Fruit fly (Drosophila melanogaster) whole organism, embryonic: ENCODE measurements around the gene Best2.

Experiments used
- Bdp1 ChIP-seq: fragments of 200-800 bp; sonication (Bioruptor generic); optimal IDR thresholded peaks from 3 replicates; lab custom pipeline; 2016; ENCODE audit warnings: missing biosample characterization, missing genetic modification characterization
- Bgb ChIP-seq: fragments of 200-800 bp; sonication (Bioruptor generic); IDR thresholded peaks from 2 replicates; pipeline ENCODE4 v1.3.6; 2022; ENCODE audit warnings: missing biosample characterization, missing genetic modification characterization; ENCODE audit not compliant: partially characterized antibody
- CG10366 ChIP-seq: fragments of 200-800 bp; sonication (Bioruptor generic); IDR thresholded peaks from 2 replicates; pipeline ENCODE4 v1.3.6; 2022; ENCODE audit warnings: missing biosample characterization, missing genetic modification characterization
- CG10565 ChIP-seq: fragments of 200-800 bp; sonication (Bioruptor generic); optimal IDR thresholded peaks from 3 replicates; lab custom pipeline; 2016; ENCODE audit warnings: missing biosample characterization, mild to moderate bottlenecking, missing genetic modification characterization
- CG11093 ChIP-seq: fragments of 200-800 bp; sonication (Bioruptor generic); IDR thresholded peaks from 3 replicates; pipeline ENCODE4 v1.3.6; 2022; ENCODE audit warnings: missing biosample characterization, missing genetic modification characterization
- CG12942 ChIP-seq: fragments of 200-800 bp; sonication (Bioruptor generic); optimal IDR thresholded peaks from 3 replicates; lab custom pipeline; 2016; ENCODE audit warnings: missing biosample characterization, missing genetic modification characterization
- CG13123 ChIP-seq: fragments of 200-800 bp; sonication (Bioruptor generic); optimal IDR thresholded peaks from 2 replicates; lab custom pipeline; 2016; ENCODE audit warnings: missing biosample characterization, missing genetic modification characterization
- CG13624 ChIP-seq: fragments of 200-800 bp; sonication (Bioruptor generic); optimal IDR thresholded peaks from 2 replicates; lab custom pipeline; 2016; ENCODE audit warnings: missing biosample characterization, missing genetic modification characterization
- CG14014 ChIP-seq: fragments of 200-800 bp; sonication (Bioruptor generic); IDR thresholded peaks from 2 replicates; pipeline ENCODE4 v1.3.6; 2022; ENCODE audit warnings: missing biosample characterization, missing genetic modification characterization
- CG14050 ChIP-seq: fragments of 200-800 bp; sonication (Bioruptor generic); IDR thresholded peaks from 3 replicates; pipeline ENCODE4 v1.3.6; 2022; ENCODE audit warnings: missing biosample characterization, missing genetic modification characterization
- CG1529 ChIP-seq: fragments of 200-800 bp; sonication (Bioruptor generic); optimal IDR thresholded peaks from 3 replicates; lab custom pipeline; 2018; ENCODE audit warnings: missing biosample characterization, missing genetic modification characterization
- CG17385 ChIP-seq: fragments of 200-800 bp; sonication (Bioruptor generic); optimal IDR thresholded peaks from 3 replicates; lab custom pipeline; 2018; ENCODE audit warnings: missing biosample characterization, mild to moderate bottlenecking, missing genetic modification characterization
- CG2116 ChIP-seq: fragments of 200-800 bp; sonication (Bioruptor generic); optimal IDR thresholded peaks from 3 replicates; lab custom pipeline; 2018; ENCODE audit warnings: missing biosample characterization, mild to moderate bottlenecking, missing genetic modification characterization
- CG31224 ChIP-seq: fragments of 200-800 bp; sonication (Bioruptor generic); IDR thresholded peaks from 2 replicates; pipeline ENCODE4 v1.3.6; 2022; ENCODE audit warnings: missing biosample characterization, missing genetic modification characterization
- CG31365 ChIP-seq: fragments of 200-800 bp; sonication (Bioruptor generic); optimal IDR thresholded peaks from 2 replicates; lab custom pipeline; 2018; ENCODE audit warnings: missing biosample characterization, mild to moderate bottlenecking, missing genetic modification characterization
- CG31441 ChIP-seq: fragments of 200-800 bp; sonication (Bioruptor generic); IDR thresholded peaks from 2 replicates; pipeline ENCODE4 v1.3.6; 2022; ENCODE audit warnings: missing biosample characterization, missing genetic modification characterization
- CG6813 ChIP-seq: fragments of 200-800 bp; sonication (Bioruptor generic); optimal IDR thresholded peaks from 2 replicates; lab custom pipeline; 2017; ENCODE audit warnings: missing biosample characterization, missing genetic modification characterization, mild to moderate bottlenecking, moderate library complexity, missing genetic modification reagents
- CG7357 ChIP-seq: fragments of 200-800 bp; sonication (Bioruptor generic); IDR thresholded peaks from 3 replicates; pipeline ENCODE4 v1.3.6; 2022; ENCODE audit warnings: missing biosample characterization, missing genetic modification characterization
- CG7786 ChIP-seq: fragments of 200-800 bp; sonication (Bioruptor generic); optimal IDR thresholded peaks from 2 replicates; lab custom pipeline; 2016; ENCODE audit warnings: missing biosample characterization, missing genetic modification characterization
- CG9437 ChIP-seq: fragments of 200-800 bp; sonication (Bioruptor generic); optimal IDR thresholded peaks from 2 replicates; lab custom pipeline; 2018; ENCODE audit warnings: missing biosample characterization, mild to moderate bottlenecking, missing genetic modification characterization
- CG9876 ChIP-seq: fragments of 200-800 bp; sonication (Bioruptor generic); optimal IDR thresholded peaks from 2 replicates; lab custom pipeline; 2016; ENCODE audit warnings: missing biosample characterization, missing genetic modification characterization
- CTCF ChIP-seq: fragments of 200-800 bp; sonication (Bioruptor generic); optimal IDR thresholded peaks from 2 replicates; lab custom pipeline; 2017; ENCODE audit warnings: missing biosample characterization, mild to moderate bottlenecking, missing genetic modification characterization, moderate library complexity
- CkIIα-i1 ChIP-seq: fragments of 200-800 bp; sonication (Bioruptor generic); IDR thresholded peaks from 2 replicates; pipeline ENCODE4 v1.3.6; 2022; ENCODE audit warnings: missing biosample characterization, missing genetic modification characterization
- Dp ChIP-seq: fragments of 200-800 bp; sonication (Bioruptor generic); optimal IDR thresholded peaks from 2 replicates; lab custom pipeline; 2018; ENCODE audit warnings: missing biosample characterization, mild to moderate bottlenecking, missing genetic modification characterization, moderate library complexity
- GATAe ChIP-seq: fragments of 200-800 bp; sonication (Bioruptor generic); conservative IDR thresholded peaks from 2 replicates; pipeline ENCODE4 v1.3.6; 2022; ENCODE audit warnings: missing biosample characterization, missing genetic modification characterization
- Gsc ChIP-seq: fragments of 200-800 bp; sonication (Bioruptor generic); IDR thresholded peaks from 2 replicates; pipeline ENCODE4 v1.3.6; 2022; ENCODE audit warnings: missing biosample characterization, missing genetic modification characterization
- NC2β ChIP-seq: fragments of 200-800 bp; sonication (Bioruptor generic); optimal IDR thresholded peaks from 2 replicates; lab custom pipeline; 2016; ENCODE audit warnings: missing biosample characterization, missing genetic modification characterization
- Ravus ChIP-seq: fragments of 200-800 bp; sonication (Bioruptor generic); IDR thresholded peaks from 2 replicates; pipeline ENCODE4 v1.3.6; 2022; ENCODE audit warnings: missing biosample characterization, missing genetic modification characterization
- Taf1 ChIP-seq: fragments of 200-800 bp; sonication (Bioruptor generic); IDR thresholded peaks from 2 replicates; pipeline ENCODE4 v1.3.6; 2022; ENCODE audit warnings: missing biosample characterization, missing genetic modification characterization
- ab ChIP-seq: fragments of 200-800 bp; sonication (Bioruptor generic); optimal IDR thresholded peaks from 2 replicates; lab custom pipeline; 2016; ENCODE audit warnings: missing biosample characterization, missing genetic modification characterization
- al ChIP-seq: fragments of 200-800 bp; sonication (Bioruptor generic); IDR thresholded peaks from 2 replicates; pipeline ENCODE4 v1.3.6; 2022; ENCODE audit warnings: missing biosample characterization, missing genetic modification characterization
- bigmax ChIP-seq: fragments of 200-800 bp; sonication (Bioruptor generic); optimal IDR thresholded peaks from 2 replicates; lab custom pipeline; 2018; ENCODE audit warnings: missing biosample characterization, mild to moderate bottlenecking, missing genetic modification characterization
- corto ChIP-seq: fragments of 200-800 bp; sonication (Bioruptor generic); optimal IDR thresholded peaks from 2 replicates; lab custom pipeline; 2016; ENCODE audit warnings: missing biosample characterization, mild to moderate bottlenecking, missing genetic modification characterization, moderate library complexity
- crp ChIP-seq, 2 experiments: fragments of 200-800 bp; sonication (Bioruptor generic); optimal IDR thresholded peaks; 2 replicates in 1 of 2; 3 replicates in 1 of 2; lab custom pipeline; 2017; ENCODE audit warnings: missing biosample characterization in 2 of 2, missing genetic modification characterization in 2 of 2, mild to moderate bottlenecking in 1 of 2, moderate library complexity in 1 of 2
- cwo ChIP-seq: fragments of 200-800 bp; sonication (Bioruptor generic); optimal IDR thresholded peaks from 3 replicates; lab custom pipeline; 2017; ENCODE audit warnings: missing biosample characterization, missing genetic modification characterization, mild to moderate bottlenecking, moderate library complexity, missing genetic modification reagents
- danr ChIP-seq: fragments of 200-800 bp; sonication (Bioruptor generic); IDR thresholded peaks from 2 replicates; pipeline ENCODE4 v1.3.6; 2022; ENCODE audit warnings: missing biosample characterization, missing genetic modification characterization
- exex ChIP-seq: fragments of 200-800 bp; sonication (Bioruptor generic); optimal IDR thresholded peaks from 4 replicates; lab custom pipeline; 2018; ENCODE audit warnings: missing biosample characterization, mild to moderate bottlenecking, missing genetic modification characterization, moderate library complexity
- ham ChIP-seq: fragments of 200-800 bp; sonication (Bioruptor generic); IDR thresholded peaks from 2 replicates; pipeline ENCODE4 v1.3.6; 2022; ENCODE audit warnings: missing biosample characterization, missing genetic modification characterization
- hbn ChIP-seq: fragments of 200-800 bp; sonication (Bioruptor generic); IDR thresholded peaks from 2 replicates; pipeline ENCODE4 v1.3.6; 2022; ENCODE audit warnings: missing biosample characterization, missing genetic modification characterization; ENCODE audit not compliant: partially characterized antibody
- ind ChIP-seq: fragments of 200-800 bp; sonication (Bioruptor generic); optimal IDR thresholded peaks from 3 replicates; lab custom pipeline; 2016; ENCODE audit warnings: missing biosample characterization, missing genetic modification characterization
- jigr1 ChIP-seq: fragments of 200-800 bp; sonication (Bioruptor generic); IDR thresholded peaks from 3 replicates; pipeline ENCODE4 v1.3.6; 2022; ENCODE audit warnings: missing biosample characterization, missing genetic modification characterization
- kay ChIP-seq: fragments of 200-800 bp; sonication (Bioruptor generic); optimal IDR thresholded peaks from 2 replicates; lab custom pipeline; 2016; ENCODE audit warnings: missing biosample characterization, missing genetic modification characterization
- mld ChIP-seq: fragments of 200-800 bp; sonication (Bioruptor generic); IDR thresholded peaks from 3 replicates; pipeline ENCODE4 v1.3.6; 2022; ENCODE audit warnings: missing biosample characterization, missing genetic modification characterization; ENCODE audit not compliant: partially characterized antibody
- nom ChIP-seq: fragments of 200-800 bp; sonication (Bioruptor generic); optimal IDR thresholded peaks from 2 replicates; lab custom pipeline; 2017; ENCODE audit warnings: missing biosample characterization, missing genetic modification characterization, mild to moderate bottlenecking, moderate library complexity, missing genetic modification reagents
- odd ChIP-seq: fragments of 200-800 bp; sonication (Bioruptor generic); optimal IDR thresholded peaks from 2 replicates; lab custom pipeline; 2017; ENCODE audit warnings: missing biosample characterization, mild to moderate bottlenecking, missing genetic modification characterization
- row ChIP-seq: fragments of 200-800 bp; sonication (Bioruptor generic); IDR thresholded peaks from 3 replicates; pipeline ENCODE4 v1.3.6; 2022; ENCODE audit warnings: missing biosample characterization, missing genetic modification characterization
- sc ChIP-seq, 3 experiments: fragments of >200 bp in 2 of 3; fragments of 200-800 bp in 1 of 3; sonication (Bioruptor generic) in 1 of 3; optimal IDR thresholded peaks; 2 replicates in 2 of 3; 3 replicates in 1 of 3; lab custom pipeline; 2017; ENCODE audit warnings: mild to moderate bottlenecking in 1 of 3, missing biosample characterization in 1 of 3, missing genetic modification characterization in 1 of 3, missing genetic modification reagents in 1 of 3
- so ChIP-seq: fragments of 200-800 bp; sonication (Bioruptor generic); IDR thresholded peaks from 3 replicates; pipeline ENCODE4 v1.3.6; 2022; ENCODE audit warnings: missing biosample characterization, missing genetic modification characterization
- tna ChIP-seq: fragments of 200-800 bp; sonication (Bioruptor generic); IDR thresholded peaks from 2 replicates; pipeline ENCODE4 v1.3.6; 2022; ENCODE audit warnings: missing biosample characterization, missing genetic modification characterization; ENCODE audit not compliant: partially characterized antibody

Best2 gene

DNA sequence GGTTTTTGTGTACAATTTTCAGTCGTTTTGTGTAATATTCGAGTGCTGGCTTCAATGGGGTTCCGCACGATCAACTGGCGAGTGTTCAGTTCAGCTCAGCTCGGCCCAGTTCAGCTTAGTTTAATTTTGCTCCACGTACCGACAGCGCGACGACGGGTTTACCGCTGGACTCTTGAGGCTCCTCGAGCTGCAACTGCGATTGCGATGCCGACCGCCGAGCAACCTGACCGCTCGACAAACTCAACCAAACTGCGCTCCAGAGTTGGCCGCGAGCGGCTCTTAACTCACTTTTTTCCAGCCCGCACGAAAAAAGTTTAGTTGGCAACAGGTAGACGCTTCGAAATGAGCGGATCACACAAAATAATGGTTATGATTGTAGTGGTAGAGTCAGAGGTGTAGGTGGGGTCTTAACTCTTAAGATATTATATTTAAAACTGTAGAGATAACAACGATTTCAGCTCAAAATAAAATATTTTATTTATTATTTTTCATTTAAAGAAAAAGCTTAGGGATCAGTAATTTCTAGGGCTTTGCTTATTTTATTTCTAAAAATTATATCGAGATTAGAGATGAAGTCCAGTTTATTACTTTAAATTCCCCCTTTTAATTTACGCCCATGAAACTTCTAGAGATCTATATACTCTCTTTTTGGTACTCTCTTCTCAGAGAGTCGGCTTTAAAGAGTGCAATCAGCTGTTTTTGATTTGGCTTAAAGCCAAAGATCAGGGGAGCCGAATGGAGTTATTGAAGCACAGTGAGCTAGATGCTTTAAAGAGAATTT is at the start of gene Best2 (continued):
- TF ChIP-seq odd (GFP tag; lab: Kevin White, UChicago) (peak; percentile 82), CkIIα-i1 (GFP tag; lab: Robert Waterston, UW) (no peak; the same call in 1 of the 2 replicates), crp (GFP tag; optimal IDR thresholded peaks at IDR 0.05; lab: Kevin White, UChicago) (peak in 1 of 2 experiments; percentile 58), NC2β (GFP tag; lab: Kevin White, UChicago) (peak; percentile 39), jigr1 (GFP tag; lab: Robert Waterston, UW) (peak; percentile 76; the same call in 2 of the 3 replicates), ab (no peak), CG7357 (GFP tag; lab: Robert Waterston, UW) (peak; percentile 89), CG13624 (GFP tag; lab: Kevin White, UChicago) (peak; percentile 78), CG14014 (GFP tag; lab: Robert Waterston, UW) (peak; percentile 94), danr (GFP tag; lab: Robert Waterston, UW) (peak; percentile 84), Bgb (GFP tag; lab: Robert Waterston, UW) (peak; percentile 22; the same call in 1 of the 2 replicates), ind (GFP tag; lab: Kevin White, UChicago) (peak; percentile 85), bigmax (GFP tag; lab: Kevin White, UChicago) (no peak), Dp (no peak), CG9876 (peak; percentile 13), hbn (GFP tag; lab: Robert Waterston, UW) (no peak), corto (GFP tag; lab: Kevin White, UChicago) (peak; percentile 94), Gsc (GFP tag; lab: Robert Waterston, UW) (peak; percentile 78), tna (GFP tag; lab: Robert Waterston, UW) (no peak), sc (optimal IDR thresholded peaks at IDR 0.05; lab: Kevin White, UChicago) (no peak), sc (GFP tag; optimal IDR thresholded peaks at IDR 0.05; lab: Kevin White, UChicago) (peak; percentile 55), so (GFP tag; lab: Robert Waterston, UW) (peak; percentile 90), CG31365 (tag; lab: Kevin White, UChicago) (no peak), CG7786 (GFP tag; lab: Kevin White, UChicago) (peak; percentile 64), CG17385 (GFP tag; lab: Kevin White, UChicago) (peak; percentile 79), CG10565 (GFP tag; lab: Kevin White, UChicago) (no peak), CG13123 (GFP tag; lab: Kevin White, UChicago) (peak; percentile 10), mld (GFP tag; lab: Robert Waterston, UW) (no peak), CG14050 (GFP tag; lab: Robert Waterston, UW) (peak; percentile 81), Taf1 (peak; percentile 89), CG10366 (GFP tag; lab: Robert Waterston, UW) (peak; percentile 89), CG2116 (GFP tag; lab: Kevin White, UChicago) (peak; percentile 50), Ravus (peak; percentile 66), exex (tag; lab: Kevin White, UChicago) (peak; percentile 43), ham (GFP tag; lab: Robert Waterston, UW) (peak; percentile 76; the same call in 1 of the 2 replicates), Bdp1 (GFP tag; lab: Kevin White, UChicago) (peak; percentile 61), al (GFP tag; lab: Robert Waterston, UW) (peak; percentile 95), CG9437 (GFP tag; lab: Kevin White, UChicago) (peak; percentile 74), CG31441 (GFP tag; lab: Robert Waterston, UW) (peak; percentile 88), GATAe (GFP tag; lab: Robert Waterston, UW) (peak; percentile 81; the same call in 1 of the 2 replicates), CG6813 (GFP tag; lab: Kevin White, UChicago) (peak; percentile 65), CG1529 (GFP tag; lab: Kevin White, UChicago) (peak; percentile 67), row (GFP tag; lab: Robert Waterston, UW) (peak; percentile 95), CG12942 (GFP tag; lab: Kevin White, UChicago) (peak; percentile 38), nom (GFP tag; lab: Kevin White, UChicago) (peak; percentile 85), CG31224 (GFP tag; lab: Robert Waterston, UW) (peak; percentile 89), CTCF (GFP tag; lab: Kevin White, UChicago) (no peak), cwo (GFP tag; lab: Kevin White, UChicago) (peak; percentile 80), kay (GFP tag; lab: Kevin White, UChicago) (peak; percentile 79), CG11093 (peak; percentile 88)
